Worm (Caenorhabditis elegans): Measurements from ENCODE around the gene uaf-2.
"Not testable (repeated sequence)": the region's sequence is repeated elsewhere in the genome, so short reads cannot be mapped to it uniquely, and the experiment has no call there.

uaf-2 gene

DNA sequence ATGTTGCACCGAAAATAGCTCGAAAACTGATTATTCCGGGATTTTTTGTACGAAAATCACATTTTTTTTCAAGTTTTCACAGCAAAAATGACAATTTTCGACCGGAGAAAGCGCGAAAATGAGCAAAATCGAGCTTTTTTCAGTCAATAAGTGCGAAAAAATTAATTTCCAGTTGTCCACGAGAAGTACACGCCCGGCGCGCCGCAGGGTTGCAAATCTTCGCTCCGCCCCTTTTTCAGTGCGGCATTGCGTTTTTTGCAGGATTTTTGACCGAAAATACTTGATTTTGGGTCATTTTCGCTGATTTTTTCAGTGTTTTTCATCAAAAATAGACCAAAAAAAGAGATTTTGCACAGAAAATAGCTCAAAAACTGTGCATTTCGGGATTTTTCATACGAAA is 34.2 kb downstream of the uaf-2 start (continued):
- TF ChIP-seq madf-10 (tag; optimal IDR thresholded peaks at IDR 0.05) (no peak), let-526 (GFP tag; IDR thresholded peaks at IDR 0.05) (no peak), ceh-100 (GFP tag; IDR thresholded peaks at IDR 0.05) (peak; percentile 69; the same call in 1 of the 2 replicates), C17E4.6 (GFP tag; IDR thresholded peaks at IDR 0.05) (no peak), ztf-18 (tag; optimal IDR thresholded peaks at IDR 0.05) (no peak), F23B12.7 (tag; optimal IDR thresholded peaks at IDR 0.05; ENCODE audit: insufficient read depth) (no peak), lag-1 (GFP tag; IDR thresholded peaks at IDR 0.05) (no peak), let-607 (tag; optimal IDR thresholded peaks at IDR 0.05) (no peak), lin-54 (GFP tag; optimal IDR thresholded peaks at IDR 0.05) (no peak), repo-1 (tag; optimal IDR thresholded peaks at IDR 0.05) (no peak), ztf-6 (GFP tag; IDR thresholded peaks at IDR 0.05) (no peak), him-1 (tag; optimal IDR thresholded peaks at IDR 0.05) (no peak), tbp1 (GFP tag; optimal IDR thresholded peaks at IDR 0.05) (no peak), attf-6 (GFP tag; IDR thresholded peaks at IDR 0.05) (peak; percentile 40; the same call in 1 of the 2 replicates)

- TF ChIP-seq hlh-26 (GFP tag; conservative IDR thresholded peaks at IDR 0.05): no peak
- 0 out of 2 replicates have a peak, but pooled peaks have one; percentile 24 for TF ChIP-seq attf-6 (GFP tag; IDR thresholded peaks at IDR 0.05)
- no peak for TF ChIP-seq F49E8.2 (tag; optimal IDR thresholded peaks at IDR 0.05; ENCODE audit: insufficient read depth)
- TF ChIP-seq ceh-40 (GFP tag; IDR thresholded peaks at IDR 0.05): no peak
- TF ChIP-seq somi-1 (GFP tag; optimal IDR thresholded peaks at IDR 0.05): no peak
- no peak for TF ChIP-seq snpc-4 (GFP tag; optimal IDR thresholded peaks at IDR 0.05)
- TF ChIP-seq snpc-4 (tag; optimal IDR thresholded peaks at IDR 0.05): peak in 1 of 4 experiments; percentile 15
Measured at ce11 chrIV:17078649-17079048, 39.9 kb downstream of the uaf-2 start, which contains the start of gene Y116A8C.25. TSS of gene Y116A8C.25 (minus strand) at chrIV:17078749.

ce11 chrIV:17076000-17076399 is 42.6 kb downstream of the uaf-2 start:
- peak; percentile 96 for TF ChIP-seq hsf-1 (GFP tag; IDR thresholded peaks at IDR 0.05)
- peak; percentile 31; the same call in 1 of the 2 replicates for TF ChIP-seq attf-6 (GFP tag; IDR thresholded peaks at IDR 0.05)

ce11 chrIV:17070791-17071190 is 47.8 kb downstream of the uaf-2 start, which contains the start of gene Y116A8C.24:
TSS of gene Y116A8C.24 (minus strand) at chrIV:17070891.
- TF ChIP-seq hrde-1 (tag; optimal IDR thresholded peaks at IDR 0.05; ENCODE audit: borderline replicate concordance); B0019.2 (GFP tag; conservative IDR thresholded peaks at IDR 0.05); attf-3 (GFP tag; conservative IDR thresholded peaks at IDR 0.05): not testable (repeated sequence)
